Fruit fly (Drosophila melanogaster) whole organism, embryonic: Measurements from ENCODE around the gene Spc25.

Experiments used
- Bgb ChIP-seq: fragments of 200-800 bp; sonication (Bioruptor generic); IDR thresholded peaks from 2 replicates; pipeline ENCODE4 v1.3.6; 2022; ENCODE audit warnings: missing biosample characterization, missing genetic modification characterization; ENCODE audit not compliant: partially characterized antibody
- CG10565 ChIP-seq: fragments of 200-800 bp; sonication (Bioruptor generic); optimal IDR thresholded peaks from 3 replicates; lab custom pipeline; 2016; ENCODE audit warnings: missing biosample characterization, mild to moderate bottlenecking, missing genetic modification characterization
- CG13424 ChIP-seq: fragments of 200-800 bp; sonication (Bioruptor generic); optimal IDR thresholded peaks from 2 replicates; lab custom pipeline; 2019; ENCODE audit warnings: missing biosample characterization, mild to moderate bottlenecking, missing genetic modification characterization, moderate library complexity
- CG15011 ChIP-seq: fragments of 200-800 bp; sonication (Bioruptor generic); optimal IDR thresholded peaks from 3 replicates; lab custom pipeline; 2018; ENCODE audit warnings: missing biosample characterization, mild to moderate bottlenecking, missing genetic modification characterization
- CG15514 ChIP-seq: fragments of 200-800 bp; sonication (Bioruptor generic); optimal IDR thresholded peaks from 3 replicates; lab custom pipeline; 2017; ENCODE audit warnings: missing biosample characterization, missing genetic modification characterization, mild to moderate bottlenecking, moderate library complexity, missing genetic modification reagents
- CG17186 ChIP-seq: fragments of 200-800 bp; sonication (Bioruptor generic); optimal IDR thresholded peaks from 3 replicates; lab custom pipeline; 2017; ENCODE audit warnings: missing biosample characterization, missing genetic modification reagents, missing genetic modification characterization
- CG2116 ChIP-seq: fragments of 200-800 bp; sonication (Bioruptor generic); optimal IDR thresholded peaks from 3 replicates; lab custom pipeline; 2018; ENCODE audit warnings: missing biosample characterization, mild to moderate bottlenecking, missing genetic modification characterization
- CG2678 ChIP-seq: fragments of 200-800 bp; sonication (Bioruptor generic); optimal IDR thresholded peaks from 3 replicates; lab custom pipeline; 2019; ENCODE audit warnings: missing biosample characterization, mild to moderate bottlenecking, missing genetic modification characterization, moderate library complexity
- CG2712 ChIP-seq: fragments of 200-800 bp; optimal IDR thresholded peaks from 3 replicates; lab custom pipeline; 2019; ENCODE audit warnings: missing biosample characterization, mild to moderate bottlenecking, missing genetic modification characterization, moderate library complexity
- CG2875 ChIP-seq: fragments of 200-800 bp; sonication (Bioruptor generic); optimal IDR thresholded peaks from 2 replicates; lab custom pipeline; 2017; ENCODE audit warnings: missing biosample characterization, mild to moderate bottlenecking, missing genetic modification characterization, missing genetic modification reagents
- CG30020 ChIP-seq: fragments of 200-800 bp; optimal IDR thresholded peaks from 2 replicates; lab custom pipeline; 2019; ENCODE audit warnings: missing biosample characterization, mild to moderate bottlenecking, missing genetic modification characterization, moderate library complexity
- CG33213 ChIP-seq: fragments of 200-800 bp; sonication (Bioruptor generic); optimal IDR thresholded peaks from 3 replicates; lab custom pipeline; 2016; ENCODE audit warnings: missing biosample characterization, missing genetic modification characterization
- CG34224 ChIP-seq: fragments of 200-800 bp; sonication (Bioruptor generic); IDR thresholded peaks from 3 replicates; pipeline ENCODE4 v1.3.6; 2022; ENCODE audit warnings: missing biosample characterization, missing genetic modification characterization; ENCODE audit not compliant: partially characterized antibody
- CG34376 ChIP-seq: fragments of 200-800 bp; sonication (Bioruptor generic); optimal IDR thresholded peaks from 2 replicates; lab custom pipeline; 2018; ENCODE audit warnings: missing biosample characterization, mild to moderate bottlenecking, missing genetic modification characterization
- CG3995 ChIP-seq: fragments of 200-800 bp; sonication (Bioruptor generic); optimal IDR thresholded peaks from 3 replicates; lab custom pipeline; 2016; ENCODE audit warnings: missing biosample characterization, missing genetic modification characterization
- CG8765 ChIP-seq: fragments of 200-800 bp; sonication (Bioruptor generic); IDR thresholded peaks from 2 replicates; pipeline ENCODE4 v1.3.6; 2022; ENCODE audit warnings: missing biosample characterization, missing genetic modification characterization
- Camta ChIP-seq: fragments of 200-800 bp; sonication (Bioruptor generic); optimal IDR thresholded peaks from 2 replicates; lab custom pipeline; 2016; ENCODE audit warnings: missing biosample characterization, missing genetic modification characterization
- Dip2 ChIP-seq: fragments of 200-800 bp; sonication (Bioruptor generic); IDR thresholded peaks from 2 replicates; pipeline ENCODE4 v1.3.6; 2022; ENCODE audit warnings: missing biosample characterization, missing genetic modification characterization
- Doc3 ChIP-seq: fragments of 200-800 bp; sonication (Bioruptor generic); IDR thresholded peaks from 3 replicates; pipeline ENCODE4 v1.3.6; 2022; ENCODE audit warnings: missing biosample characterization, missing genetic modification characterization; ENCODE audit not compliant: partially characterized antibody
- Dp ChIP-seq: fragments of 200-800 bp; sonication (Bioruptor generic); optimal IDR thresholded peaks from 2 replicates; lab custom pipeline; 2018; ENCODE audit warnings: missing biosample characterization, mild to moderate bottlenecking, missing genetic modification characterization, moderate library complexity
- Elba2 ChIP-seq: fragments of 200-800 bp; sonication (Bioruptor generic); optimal IDR thresholded peaks from 3 replicates; lab custom pipeline; 2016; ENCODE audit warnings: missing biosample characterization, missing genetic modification characterization
- Ets65A ChIP-seq: fragments of 200-800 bp; sonication (Bioruptor generic); peaks from one replicate; lab custom pipeline; 2016; ENCODE audit warnings: missing biosample characterization, missing genetic modification characterization
- HLH4C ChIP-seq: fragments of 200-800 bp; sonication (Bioruptor generic); IDR thresholded peaks from 3 replicates; pipeline ENCODE4 v1.3.6; 2022; ENCODE audit warnings: missing biosample characterization, missing genetic modification characterization; ENCODE audit not compliant: partially characterized antibody
- Spps ChIP-seq: fragments of 200-800 bp; sonication (Bioruptor generic); optimal IDR thresholded peaks from 2 replicates; lab custom pipeline; 2018; ENCODE audit warnings: missing biosample characterization, mild to moderate bottlenecking, missing genetic modification characterization
- Sry-δ ChIP-seq: fragments of 200-800 bp; sonication (Bioruptor generic); optimal IDR thresholded peaks from 2 replicates; lab custom pipeline; 2016; ENCODE audit warnings: missing biosample characterization, missing genetic modification characterization
- cad ChIP-seq: fragments of >200 bp; optimal IDR thresholded peaks from 2 replicates; lab custom pipeline; 2017; ENCODE audit warnings: missing biosample characterization, missing genetic modification characterization
- chinmo ChIP-seq: fragments of 200-800 bp; sonication (Bioruptor generic); IDR thresholded peaks from 4 replicates; pipeline ENCODE4 v1.3.6; 2022; ENCODE audit warnings: missing biosample characterization, missing genetic modification characterization; ENCODE audit not compliant: partially characterized antibody
- dimm ChIP-seq: fragments of 200-800 bp; sonication (Bioruptor generic); IDR thresholded peaks from 2 replicates; pipeline ENCODE4 v1.3.6; 2022; ENCODE audit warnings: missing biosample characterization, missing genetic modification characterization
- dpn ChIP-seq, 2 experiments: fragments of 200-800 bp; sonication (Bioruptor generic); optimal IDR thresholded peaks; 3 replicates each; lab custom pipeline; 2016; ENCODE audit warnings: missing biosample characterization in 2 of 2, missing genetic modification characterization in 2 of 2
- eve ChIP-seq, 2 experiments: fragments of >200 bp; optimal IDR thresholded peaks; 2 replicates each; lab custom pipeline; 2017; ENCODE audit warnings: missing biosample characterization in 2 of 2, missing genetic modification characterization in 2 of 2
- gt ChIP-seq: fragments of 200-800 bp; sonication (Bioruptor generic); IDR thresholded peaks from 2 replicates; pipeline ENCODE4 v1.3.6; 2022; ENCODE audit warnings: missing biosample characterization, missing genetic modification characterization
- inv ChIP-seq: fragments of 200-800 bp; sonication (Bioruptor generic); IDR thresholded peaks from 2 replicates; pipeline ENCODE4 v1.3.6; 2022; ENCODE audit warnings: missing biosample characterization, missing genetic modification characterization; ENCODE audit not compliant: partially characterized antibody
- kay ChIP-seq: fragments of 200-800 bp; sonication (Bioruptor generic); optimal IDR thresholded peaks from 2 replicates; lab custom pipeline; 2016; ENCODE audit warnings: missing biosample characterization, missing genetic modification characterization
- mam ChIP-seq: fragments of 200-800 bp; sonication (Bioruptor generic); optimal IDR thresholded peaks from 3 replicates; lab custom pipeline; 2016; ENCODE audit warnings: missing biosample characterization, missing genetic modification characterization
- nau ChIP-seq: fragments of 200-800 bp; sonication (Bioruptor generic); optimal IDR thresholded peaks from 3 replicates; lab custom pipeline; 2017; ENCODE audit warnings: missing biosample characterization, mild to moderate bottlenecking, missing genetic modification characterization, missing genetic modification reagents
- oc ChIP-seq: fragments of 200-800 bp; sonication (Bioruptor generic); optimal IDR thresholded peaks from 2 replicates; lab custom pipeline; 2018; ENCODE audit warnings: missing biosample characterization, mild to moderate bottlenecking, missing genetic modification characterization, moderate library complexity
- pzg ChIP-seq: fragments of 200-800 bp; sonication (Bioruptor generic); optimal IDR thresholded peaks from 3 replicates; lab custom pipeline; 2018; ENCODE audit warnings: missing biosample characterization, mild to moderate bottlenecking, missing genetic modification characterization, moderate library complexity
- sens ChIP-seq: fragments of 200-800 bp; sonication (Bioruptor generic); peaks from one replicate; lab custom pipeline; 2016; ENCODE audit warnings: missing biosample characterization, missing genetic modification characterization
- sna ChIP-seq: fragments of 200-800 bp; sonication (Bioruptor generic); IDR thresholded peaks from 2 replicates; pipeline ENCODE4 v1.3.6; 2022; ENCODE audit warnings: missing biosample characterization, missing genetic modification characterization; ENCODE audit not compliant: partially characterized antibody
- sug ChIP-seq: fragments of 200-800 bp; optimal IDR thresholded peaks from 2 replicates; lab custom pipeline; 2019; ENCODE audit warnings: missing biosample characterization, mild to moderate bottlenecking, missing genetic modification characterization, moderate library complexity
- tna ChIP-seq: fragments of 200-800 bp; sonication (Bioruptor generic); IDR thresholded peaks from 2 replicates; pipeline ENCODE4 v1.3.6; 2022; ENCODE audit warnings: missing biosample characterization, missing genetic modification characterization; ENCODE audit not compliant: partially characterized antibody
- unc-4 ChIP-seq: fragments of 200-800 bp; sonication (Bioruptor generic); IDR thresholded peaks from 2 replicates; pipeline ENCODE4 v1.3.6; 2022; ENCODE audit warnings: missing biosample characterization, missing genetic modification characterization; ENCODE audit not compliant: partially characterized antibody
- wdn ChIP-seq: fragments of 200-800 bp; sonication (Bioruptor generic); IDR thresholded peaks from 2 replicates; pipeline ENCODE4 v1.3.6; 2022; ENCODE audit warnings: missing biosample characterization, missing genetic modification characterization
- zen ChIP-seq: fragments of 200-800 bp; sonication (Bioruptor generic); optimal IDR thresholded peaks from 3 replicates; lab custom pipeline; 2018; ENCODE audit warnings: missing biosample characterization, mild to moderate bottlenecking, missing genetic modification characterization, moderate library complexity
- zen2 ChIP-seq: fragments of 200-800 bp; sonication (Bioruptor generic); IDR thresholded peaks from 3 replicates; pipeline ENCODE4 v1.3.6; 2022; ENCODE audit warnings: missing biosample characterization, missing genetic modification characterization; ENCODE audit not compliant: partially characterized antibody

The Spc25 gene

DNA sequence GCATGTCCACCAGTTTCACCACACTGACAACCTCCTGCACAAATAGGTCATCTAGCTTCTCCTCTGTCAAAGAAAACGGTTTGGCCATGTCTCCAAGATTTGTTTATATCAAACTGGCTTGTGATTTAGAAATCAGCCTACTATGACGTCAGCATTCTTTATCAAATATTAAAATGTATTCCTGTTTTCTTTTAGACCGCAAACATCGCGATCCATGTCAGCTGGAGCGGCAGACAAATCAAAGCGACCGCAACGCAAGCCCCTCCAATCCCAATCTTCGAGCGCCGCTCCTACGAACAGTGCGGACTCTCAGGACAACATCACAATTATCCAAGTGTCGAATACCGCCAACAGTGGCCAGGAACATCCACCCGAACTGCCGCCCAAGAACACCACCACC lies 26.9 kb downstream of the Spc25 start, which contains the start of gene CG14383:
Gene CG14383 (minus strand): TSS at position 101 of the 400 bp plus-strand sequence.
- TF ChIP-seq CG30020 (tag; lab: Kevin White, UChicago), result no peak
- no peak for TF ChIP-seq CG2875
- 0 out of 2 replicates have a peak, but pooled peaks have one; percentile 18 for TF ChIP-seq dimm (GFP tag; lab: Robert Waterston, UW)

DNA sequence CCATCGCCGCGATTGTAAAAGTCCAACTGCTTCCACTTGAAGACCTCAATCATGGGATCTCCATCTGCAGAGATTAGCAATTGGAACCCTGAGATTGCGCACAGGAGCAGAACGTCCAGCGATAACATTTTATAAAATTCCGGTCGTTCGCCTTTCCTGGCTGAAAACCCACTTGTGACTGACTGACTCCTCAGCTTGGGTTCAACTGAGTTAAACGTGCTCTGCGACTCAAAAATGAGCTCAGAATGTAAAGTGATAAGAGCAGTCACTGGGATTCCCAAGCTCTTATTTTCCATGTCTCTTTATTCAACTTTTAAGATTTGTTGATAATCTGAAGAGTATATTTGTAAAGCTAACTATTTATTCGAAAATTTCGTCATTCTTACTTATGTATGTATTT lies 31.5 kb downstream of the Spc25 start, which contains the start of gene yellow-f:
Gene yellow-f (minus strand): TSS at position 184 of the 400 bp plus-strand sequence.
- TF ChIP-seq Bgb (no peak), CG10565 (GFP tag; lab: Kevin White, UChicago) (no peak), kay (GFP tag; lab: Kevin White, UChicago) (no peak), mam (GFP tag; lab: Kevin White, UChicago) (no peak), CG15011 (GFP tag; lab: Kevin White, UChicago) (no peak), CG2712 (tag; lab: Kevin White, UChicago) (no peak), CG33213 (GFP tag; lab: Kevin White, UChicago) (no peak), oc (tag; lab: Kevin White, UChicago) (no peak), CG2678 (no peak), eve (GFP tag; optimal IDR thresholded peaks at IDR 0.05; lab: Kevin White, UChicago) (no peak)
- TF ChIP-seq, all 482 proteins: peak for 0

DNA sequence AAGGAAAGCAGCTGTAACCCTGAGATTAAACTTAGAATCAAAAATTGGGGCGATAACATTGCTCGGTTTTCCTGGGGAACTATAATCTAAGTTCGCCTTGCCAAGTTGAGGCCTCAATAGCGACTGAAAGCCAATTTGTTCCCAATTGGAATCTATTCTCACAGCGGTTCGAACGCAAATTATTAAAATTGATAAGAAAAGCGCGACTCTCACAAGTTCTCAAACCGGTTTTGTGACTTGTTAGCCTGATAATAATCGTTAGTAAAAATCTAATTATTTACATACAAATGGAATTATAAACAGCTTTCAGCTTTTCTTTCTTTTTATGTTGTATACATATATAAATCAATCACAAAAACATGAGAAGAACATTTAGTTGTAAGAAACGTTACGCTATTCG lies 33.5 kb downstream of the Spc25 start, which contains the start of gene yellow-f2:
Gene yellow-f2 (minus strand): TSS at position 101 of the 400 bp plus-strand sequence.
- TF ChIP-seq Spps (tag; lab: Kevin White, UChicago), result no peak
- TF ChIP-seq CG34376 (GFP tag; lab: Kevin White, UChicago), result peak; percentile 11
- no peak for TF ChIP-seq Ets65A (GFP tag; lab: Kevin White, UChicago)
- peak; percentile 38 for TF ChIP-seq sug (tag; lab: Kevin White, UChicago)
- TF ChIP-seq Elba2 (GFP tag; lab: Kevin White, UChicago), result peak; percentile 72
- TF ChIP-seq dpn (GFP tag; optimal IDR thresholded peaks at IDR 0.05; lab: Kevin White, UChicago), result no peak

DNA sequence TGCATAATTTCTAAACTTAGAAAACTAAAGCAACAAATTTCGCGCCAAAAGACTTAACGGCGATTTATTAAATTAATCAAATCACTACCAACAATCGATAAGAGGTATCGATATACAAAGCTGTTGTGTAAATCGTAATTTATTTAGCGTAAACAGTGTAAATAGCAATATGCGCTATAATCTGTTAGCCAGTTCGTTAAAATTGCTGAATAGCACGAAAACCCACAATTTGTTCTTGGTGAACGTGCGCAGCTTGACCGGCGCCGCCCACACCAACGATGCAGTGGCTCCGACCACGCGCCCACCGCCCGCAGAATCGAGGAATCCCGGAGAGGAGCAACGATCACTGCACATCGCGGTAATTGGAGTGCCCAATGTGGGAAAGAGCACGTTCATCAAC lies 34.0 kb downstream of the Spc25 start, which contains the start of gene CG7488:
Gene CG7488 (plus strand): TSS at position 99 of the 400 bp plus-strand sequence.
- peak; percentile 81 for TF ChIP-seq CG3995 (GFP tag; lab: Kevin White, UChicago)
- 0 out of 4 replicates have a peak, but pooled peaks have one; percentile 36 for TF ChIP-seq chinmo (GFP tag; lab: Robert Waterston, UW)
- peak; percentile 48 for TF ChIP-seq pzg (GFP tag; lab: Kevin White, UChicago)
- peak; percentile 91 for TF ChIP-seq Dp (GFP tag; lab: Kevin White, UChicago)
- TF ChIP-seq inv (GFP tag; lab: Robert Waterston, UW), result peak; percentile 38; the same call in 1 of the 2 replicates
- peak; percentile 18 for TF ChIP-seq CG15514 (GFP tag; lab: Kevin White, UChicago)
- no peak for TF ChIP-seq gt (GFP tag; lab: Robert Waterston, UW)
- TF ChIP-seq nau (GFP tag; lab: Kevin White, UChicago), result no peak
- TF ChIP-seq CG8765 (GFP tag; lab: Robert Waterston, UW), result no peak
- TF ChIP-seq Dip2 (GFP tag; lab: Robert Waterston, UW), result no peak
- peak; percentile 92 for TF ChIP-seq sna (GFP tag; lab: Robert Waterston, UW)
- peak; percentile 80 for TF ChIP-seq CG2116 (GFP tag; lab: Kevin White, UChicago)
- no peak for TF ChIP-seq Camta (GFP tag; lab: Kevin White, UChicago)
- TF ChIP-seq wdn (GFP tag; lab: Robert Waterston, UW), result no peak
- peak; percentile 85 for TF ChIP-seq tna (GFP tag; lab: Robert Waterston, UW)
- TF ChIP-seq Sry-δ, result peak; percentile 69
- TF ChIP-seq zen (tag; lab: Kevin White, UChicago), result peak; percentile 27
- peak; percentile 86 for TF ChIP-seq unc-4
- TF ChIP-seq cad, result no peak
- peak; percentile 50 for TF ChIP-seq CG17186 (GFP tag; lab: Kevin White, UChicago)
- peak; percentile 76 for TF ChIP-seq sens (GFP tag; lab: Kevin White, UChicago)
- peak; percentile 84 for TF ChIP-seq zen2 (GFP tag; lab: Robert Waterston, UW)
- TF ChIP-seq CG13424 (tag; lab: Kevin White, UChicago), result no peak
- TF ChIP-seq CG34224 (GFP tag; lab: Robert Waterston, UW), result peak; percentile 97
- TF ChIP-seq HLH4C (GFP tag; lab: Robert Waterston, UW), result peak; percentile 89
- peak; percentile 90 for TF ChIP-seq Doc3
